Fruit fly (Drosophila melanogaster) whole organism: ENCODE measurements around the gene CG18417.

Source experiments
- CG8478 ChIP-seq: fragments of >200 bp; optimal IDR thresholded peaks from 2 replicates; lab custom pipeline; 2018; ENCODE audit warnings: inconsistent platforms
- Dll ChIP-seq: fragments of >200 bp; optimal IDR thresholded peaks from 2 replicates; lab custom pipeline; 2017
- EcR ChIP-seq, 2 experiments: fragments of >200 bp; optimal IDR thresholded peaks; 2 replicates each; lab custom pipeline; 2017; ENCODE audit warnings: missing biosample characterization in 2 of 2, missing genetic modification characterization in 2 of 2, missing genetic modification reagents in 2 of 2
- pan ChIP-seq: fragments of >200 bp; optimal IDR thresholded peaks from 2 replicates; lab custom pipeline; 2017
- psq ChIP-seq: fragments of >200 bp; optimal IDR thresholded peaks from 2 replicates; lab custom pipeline; 2017
- usp ChIP-seq: fragments of >200 bp; optimal IDR thresholded peaks from 2 replicates; lab custom pipeline; 2017; ENCODE audit warnings: missing biosample characterization, missing genetic modification characterization, mixed read lengths

CG18417 gene

dm6 chr3L:7404081-7404480 lies 4.2 kb downstream of the CG18417 start, which contains the start of gene CG8560:
Gene CG8560, minus strand, starts transcription at chr3L:7404181.
- TF ChIP-seq Dll (lab: Kevin White, UChicago): no peak
- no peak for TF ChIP-seq CG8478 (lab: Kevin White, UChicago)
- no peak for TF ChIP-seq pan
- TF ChIP-seq usp (GFP tag; lab: Kevin White, UChicago): no peak
- TF ChIP-seq EcR (GFP tag; optimal IDR thresholded peaks at IDR 0.05; lab: Kevin White, UChicago): no peak
- no peak for TF ChIP-seq psq (lab: Kevin White, UChicago)

dm6 chr3L:7422578-7422977 lies 22.7 kb downstream of the CG18417 start:
- TF ChIP-seq psq (lab: Kevin White, UChicago) (no peak), Dll (lab: Kevin White, UChicago) (no peak), CG8478 (lab: Kevin White, UChicago) (no peak), EcR (GFP tag; optimal IDR thresholded peaks at IDR 0.05; lab: Kevin White, UChicago) (no peak), pan (no peak), usp (GFP tag; lab: Kevin White, UChicago) (no peak)

- TF ChIP-seq pan: no peak
- no peak for TF ChIP-seq CG8478 (lab: Kevin White, UChicago)
- TF ChIP-seq EcR (GFP tag; optimal IDR thresholded peaks at IDR 0.05; lab: Kevin White, UChicago): no peak
- TF ChIP-seq usp (GFP tag; lab: Kevin White, UChicago): no peak
- no peak for TF ChIP-seq Dll (lab: Kevin White, UChicago)
- no peak for TF ChIP-seq psq (lab: Kevin White, UChicago)
Observed at dm6 chr3L:7423517-7423916, 23.6 kb downstream of the CG18417 start, which contains the start of gene CG42458. Gene CG42458, plus strand, starts transcription at chr3L:7423827.

- no peak for TF ChIP-seq usp (GFP tag; lab: Kevin White, UChicago)
Observed at dm6 chr3L:7432265-7432664, 32.4 kb downstream of the CG18417 start.

- no peak for TF ChIP-seq psq (lab: Kevin White, UChicago)
- TF ChIP-seq Dll (lab: Kevin White, UChicago): no peak
- TF ChIP-seq usp (GFP tag; lab: Kevin White, UChicago): no peak
- TF ChIP-seq CG8478 (lab: Kevin White, UChicago): no peak
- TF ChIP-seq pan: no peak
- TF ChIP-seq EcR (GFP tag; optimal IDR thresholded peaks at IDR 0.05; lab: Kevin White, UChicago): no peak
Observed at dm6 chr3L:7432811-7433324, 33.0 kb downstream of the CG18417 start.

dm6 chr3L:7433325-7433827 lies 33.5 kb downstream of the CG18417 start:
- TF ChIP-seq psq (lab: Kevin White, UChicago) (no peak), Dll (lab: Kevin White, UChicago) (no peak), pan (no peak), EcR (GFP tag; optimal IDR thresholded peaks at IDR 0.05; lab: Kevin White, UChicago) (no peak), CG8478 (lab: Kevin White, UChicago) (no peak), usp (GFP tag; lab: Kevin White, UChicago) (no peak)

dm6 chr3L:7434198-7434597 lies 34.3 kb downstream of the CG18417 start:
- TF ChIP-seq Dll (lab: Kevin White, UChicago): no peak

- TF ChIP-seq CG8478 (lab: Kevin White, UChicago) (peak; percentile 66), EcR (GFP tag; optimal IDR thresholded peaks at IDR 0.05; lab: Kevin White, UChicago) (no peak), Dll (lab: Kevin White, UChicago) (peak; percentile 96)
Observed at dm6 chr3L:7434715-7435653, 35.1 kb downstream of the CG18417 start, which contains the start of gene Rac2. Gene Rac2, minus strand, starts transcription at chr3L:7435190.

dm6 chr3L:7437366-7437765 lies 37.5 kb downstream of the CG18417 start, which contains the start of gene CG14835:
Gene CG14835, minus strand, starts transcription at chr3L:7437466.
- TF ChIP-seq psq (lab: Kevin White, UChicago) (no peak), pan (no peak), EcR (GFP tag; optimal IDR thresholded peaks at IDR 0.05; lab: Kevin White, UChicago) (no peak), Dll (lab: Kevin White, UChicago) (no peak), usp (GFP tag; lab: Kevin White, UChicago) (no peak), CG8478 (lab: Kevin White, UChicago) (no peak)

dm6 chr3L:7439305-7439704 lies 39.4 kb downstream of the CG18417 start, which contains the start of gene sphinx1:
Gene sphinx1, minus strand, starts transcription at chr3L:7439405.
- TF ChIP-seq Dll (lab: Kevin White, UChicago) (no peak), psq (lab: Kevin White, UChicago) (no peak)

dm6 chr3L:7440633-7441032 lies 40.8 kb downstream of the CG18417 start, which contains the start of gene sphinx2:
Gene sphinx2, minus strand, starts transcription at chr3L:7440733.
- no peak for TF ChIP-seq psq (lab: Kevin White, UChicago)

- TF ChIP-seq CG8478 (lab: Kevin White, UChicago) (no peak), usp (GFP tag; lab: Kevin White, UChicago) (no peak), psq (lab: Kevin White, UChicago) (no peak)
Observed at dm6 chr3L:7449097-7449496, 49.2 kb downstream of the CG18417 start.
